1 fruit fly cellular context compared by ENCODE assay signal in the genomic region with DNA sequence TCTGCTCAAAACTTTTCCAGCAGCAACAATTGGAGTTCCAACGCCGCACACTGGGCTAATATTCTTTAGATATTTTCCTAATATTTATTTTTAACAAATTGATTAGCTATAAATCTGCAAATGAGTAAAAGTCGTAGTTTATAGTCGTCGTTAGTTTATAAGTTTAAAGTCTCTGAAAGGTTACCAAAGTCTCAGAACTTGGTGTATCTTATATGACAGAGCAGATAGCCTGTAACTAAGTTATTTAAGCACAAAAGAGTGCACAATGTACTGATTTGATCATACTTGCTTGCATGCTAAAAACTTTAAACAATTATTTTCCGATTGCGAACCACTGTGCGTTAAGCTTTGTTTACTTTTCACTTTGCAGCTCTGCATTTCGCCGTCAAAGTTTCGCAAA.
A peak's percentile ranks its signal among the peaks of the same experiment; 100 is the strongest.
TF ChIP-seq lines count a peak whose summit lies in the region.

No protein-coding gene starts in this region.

TF ChIP-seq in whole organism, prepupa, 60 proteins besides CTCF, POLR2A, EP300 and RAD21 (continued from another document):
- TF ChIP-seq CG8119 (GFP tag; IDR thresholded peaks at IDR 0.05; lab: Robert Waterston, UW), result peak; percentile 61
- TF ChIP-seq topi (GFP tag; optimal IDR thresholded peaks at IDR 0.05; lab: Kevin White, UChicago), result peak; percentile 0
- TF ChIP-seq esn (GFP tag; optimal IDR thresholded peaks at IDR 0.05; lab: Kevin White, UChicago), result peak; percentile 10
- no peak for TF ChIP-seq ss (GFP tag; optimal IDR thresholded peaks at IDR 0.05; lab: Kevin White, UChicago)
- TF ChIP-seq CG3919 (GFP tag; optimal IDR thresholded peaks at IDR 0.05; lab: Kevin White, UChicago), result peak; percentile 12
- TF ChIP-seq Sox102F (GFP tag; optimal IDR thresholded peaks at IDR 0.05; lab: Kevin White, UChicago), result no peak
- peak; percentile 29 for TF ChIP-seq CG10631 (GFP tag; optimal IDR thresholded peaks at IDR 0.05; lab: Kevin White, UChicago)
- no peak for TF ChIP-seq CG6792 (GFP tag; optimal IDR thresholded peaks at IDR 0.05; lab: Kevin White, UChicago)
- no peak for TF ChIP-seq CG6163 (GFP tag; IDR thresholded peaks at IDR 0.05; lab: Robert Waterston, UW)
- TF ChIP-seq Eip93F (GFP tag; optimal IDR thresholded peaks at IDR 0.05; lab: Kevin White, UChicago), result no peak
- no peak for TF ChIP-seq CG34406 (GFP tag; optimal IDR thresholded peaks at IDR 0.05; lab: Kevin White, UChicago)
- TF ChIP-seq CG1621 (tag; optimal IDR thresholded peaks at IDR 0.05; lab: Kevin White, UChicago), result no peak
- TF ChIP-seq Sox14 (GFP tag; optimal IDR thresholded peaks at IDR 0.05; lab: Kevin White, UChicago), result peak; percentile 28
- TF ChIP-seq Eip75B (GFP tag; optimal IDR thresholded peaks at IDR 0.05; lab: Kevin White, UChicago), result peak; percentile 31
- peak in 1 of 2 experiments; percentile 13 for TF ChIP-seq salr (GFP tag; optimal IDR thresholded peaks at IDR 0.05; lab: Kevin White, UChicago)
- TF ChIP-seq CG31627 (GFP tag; optimal IDR thresholded peaks at IDR 0.05; lab: Kevin White, UChicago), result no peak
